Worm (Caenorhabditis elegans) whole organism, midembryonic: ENCODE measurements around the gene T23E7.2.

Source experiments
- T22C8.4 ChIP-seq: fragments of 200-800 bp; sonication (Bioruptor generic); IDR thresholded peaks from 2 replicates; pipeline ENCODE4 v1.3.6; 2022; ENCODE audit warnings: missing genetic modification characterization, missing compliant biosample characterization
- cog-1 ChIP-seq: sonication (generic microtip); optimal IDR thresholded peaks from 2 replicates; lab custom pipeline; 2016; ENCODE audit warnings: missing genetic modification characterization, missing compliant biosample characterization
- flt-1 ChIP-seq: fragments of 200-800 bp; sonication (Bioruptor generic); IDR thresholded peaks from 2 replicates; pipeline ENCODE4 v1.3.6; 2022; ENCODE audit warnings: missing genetic modification characterization, missing compliant biosample characterization
- klf-2 ChIP-seq: fragments of 200-800 bp; sonication (Bioruptor generic); conservative IDR thresholded peaks from 2 replicates; pipeline ENCODE4 v1.3.6; 2022; ENCODE audit warnings: missing genetic modification reagents, missing genetic modification characterization, missing compliant biosample characterization
- med-1 ChIP-seq: sonication (generic microtip); optimal IDR thresholded peaks from 2 replicates; lab custom pipeline; 2017; ENCODE audit warnings: missing genetic modification characterization, mild to moderate bottlenecking, missing compliant biosample characterization, antibody characterized with exemption, missing genetic modification reagents; ENCODE audit not compliant: insufficient read depth
- ref-1 ChIP-seq: fragments of 200-800 bp; sonication (Bioruptor generic); conservative IDR thresholded peaks from 2 replicates; pipeline ENCODE4 v1.3.6; 2022; ENCODE audit warnings: missing genetic modification reagents, missing genetic modification characterization, missing compliant biosample characterization
- tab-1 ChIP-seq: fragments of 200-800 bp; sonication (Bioruptor generic); IDR thresholded peaks from 2 replicates; pipeline ENCODE4 v1.3.6; 2022; ENCODE audit warnings: missing genetic modification characterization, missing compliant biosample characterization
- ztf-23 ChIP-seq: fragments of 200-800 bp; sonication (Bioruptor generic); IDR thresholded peaks from 2 replicates; pipeline ENCODE4 v1.3.6; 2022; ENCODE audit warnings: missing genetic modification reagents, missing genetic modification characterization, missing compliant biosample characterization
- ztf-29 ChIP-seq: fragments of 200-800 bp; sonication (Bioruptor generic); IDR thresholded peaks from 2 replicates; pipeline ENCODE4 v1.3.6; 2022; ENCODE audit warnings: missing genetic modification reagents, missing genetic modification characterization, missing compliant biosample characterization

T23E7.2 gene

DNA sequence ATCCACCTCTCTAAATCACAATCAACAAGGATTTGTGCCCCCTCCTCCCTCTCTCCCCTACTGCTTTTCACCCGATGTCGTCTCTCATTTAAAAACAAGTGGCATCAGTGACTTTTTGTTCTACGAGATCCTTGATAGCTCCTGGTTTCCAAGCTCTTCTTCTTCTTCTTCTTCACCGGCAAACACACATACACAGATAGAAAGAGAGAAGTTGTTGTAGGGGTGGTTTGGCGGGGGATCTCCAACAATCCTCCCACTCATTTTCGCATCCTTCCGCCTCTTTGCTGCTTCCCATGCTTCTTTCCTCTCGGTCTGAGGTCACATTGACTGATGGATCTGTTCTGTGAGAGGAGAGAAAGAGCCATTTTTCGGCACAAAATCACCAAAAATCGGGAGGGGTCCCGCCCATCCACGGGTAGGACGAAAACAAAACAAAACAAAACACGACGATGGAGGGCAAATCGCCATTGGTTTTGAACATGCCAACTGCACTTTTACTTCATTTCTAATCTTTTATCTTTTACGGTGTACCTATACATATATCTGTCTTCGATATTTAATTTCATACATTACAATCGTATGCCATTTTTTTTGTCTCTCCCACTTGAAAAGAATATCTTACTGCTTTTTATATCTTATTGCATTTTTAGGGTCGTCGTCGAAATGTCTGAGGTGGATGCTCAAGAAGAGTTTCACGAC, at the start of gene T23E7.2:
TSS of gene T23E7.2 (plus strand) at position 649 of the 699 bp plus-strand sequence.
- no peak for TF ChIP-seq tab-1
- TF ChIP-seq flt-1 = no peak
- TF ChIP-seq T22C8.4 (GFP tag; lab: Robert Waterston, UW) = no peak
- no peak for TF ChIP-seq ztf-23 (GFP tag; lab: Robert Waterston, UW)
- TF ChIP-seq cog-1 = no peak
- TF ChIP-seq ztf-29 (GFP tag; lab: Robert Waterston, UW) = no peak
- no peak for TF ChIP-seq ref-1 (GFP tag; lab: Robert Waterston, UW)
- no peak for TF ChIP-seq med-1 (GFP tag; lab: Kevin White, UChicago)
- no peak for TF ChIP-seq klf-2

DNA sequence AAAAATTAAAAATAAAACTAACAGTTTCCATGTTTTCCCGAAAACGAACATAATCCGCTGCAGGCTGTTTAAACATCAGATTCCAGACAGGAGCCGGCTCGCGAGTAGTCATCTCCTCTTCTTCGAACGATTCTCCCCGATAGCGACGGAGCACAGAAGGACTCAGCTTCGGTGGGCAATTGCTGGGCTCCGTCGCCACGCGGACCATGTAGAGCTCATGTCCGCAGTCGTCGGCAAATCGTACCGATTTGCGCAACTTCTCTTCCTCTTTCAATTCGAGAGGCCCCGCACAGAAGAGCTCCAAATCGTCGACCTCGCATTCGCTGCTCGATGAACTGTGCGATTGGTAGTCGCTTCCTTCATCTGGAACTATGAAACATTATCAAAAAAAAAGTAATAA, 45.6 kb upstream of the T23E7.2 start:
- TF ChIP-seq ztf-29 (GFP tag; lab: Robert Waterston, UW) (no peak), tab-1 (no peak), cog-1 (no peak), flt-1 (no peak), ztf-23 (GFP tag; lab: Robert Waterston, UW) (no peak), med-1 (GFP tag; lab: Kevin White, UChicago) (no peak), ref-1 (GFP tag; lab: Robert Waterston, UW) (no peak), klf-2 (no peak), T22C8.4 (GFP tag; lab: Robert Waterston, UW) (no peak)

DNA sequence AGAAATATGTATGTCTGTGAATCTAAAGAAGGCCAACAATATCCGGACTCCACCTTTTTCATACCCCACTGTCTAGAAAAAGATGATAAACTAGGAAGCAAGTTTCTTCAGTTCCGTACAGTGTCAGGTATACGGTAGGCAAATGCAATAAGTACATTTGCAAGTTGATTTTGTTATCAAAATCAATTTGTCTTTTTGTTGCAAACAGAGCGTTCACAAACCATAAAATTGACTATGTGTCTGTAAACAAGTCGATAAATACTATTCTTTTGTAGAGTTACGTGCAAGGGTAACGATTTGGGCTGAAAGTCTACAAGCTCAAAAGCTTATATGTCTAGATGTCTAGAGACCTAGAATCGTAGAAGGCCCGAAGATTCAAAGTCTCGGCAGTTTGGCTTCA, 45.1 kb upstream of the T23E7.2 start:
- TF ChIP-seq med-1 (GFP tag; lab: Kevin White, UChicago) (no peak), ztf-23 (GFP tag; lab: Robert Waterston, UW) (no peak), T22C8.4 (GFP tag; lab: Robert Waterston, UW) (no peak), flt-1 (no peak), ref-1 (GFP tag; lab: Robert Waterston, UW) (no peak), tab-1 (no peak), cog-1 (no peak), klf-2 (no peak), ztf-29 (GFP tag; lab: Robert Waterston, UW) (no peak)

DNA sequence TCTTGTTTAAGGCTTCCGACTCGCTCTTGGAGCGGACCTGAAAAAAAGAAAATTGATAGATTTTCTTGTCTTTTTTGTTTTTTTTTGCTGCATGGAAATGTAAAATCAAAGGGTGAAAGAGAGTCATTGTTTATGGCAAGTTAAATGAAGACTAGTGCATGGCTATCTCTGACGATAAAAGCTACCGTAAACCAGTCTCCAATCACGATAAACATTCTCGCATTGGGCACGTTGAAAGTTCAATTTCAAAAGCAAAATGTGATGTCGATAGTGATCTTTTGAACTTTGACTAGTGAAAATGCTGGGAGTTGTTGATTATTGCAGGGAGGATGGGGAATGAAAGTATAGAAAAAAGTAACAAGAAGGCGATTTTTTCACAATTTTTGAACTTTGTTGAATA, 44.2 kb upstream of the T23E7.2 start:
- TF ChIP-seq ref-1 (GFP tag; lab: Robert Waterston, UW) (no peak), klf-2 (no peak), cog-1 (no peak), T22C8.4 (GFP tag; lab: Robert Waterston, UW) (no peak), med-1 (GFP tag; lab: Kevin White, UChicago) (no peak), ztf-23 (GFP tag; lab: Robert Waterston, UW) (no peak), tab-1 (no peak), flt-1 (no peak), ztf-29 (GFP tag; lab: Robert Waterston, UW) (no peak)

DNA sequence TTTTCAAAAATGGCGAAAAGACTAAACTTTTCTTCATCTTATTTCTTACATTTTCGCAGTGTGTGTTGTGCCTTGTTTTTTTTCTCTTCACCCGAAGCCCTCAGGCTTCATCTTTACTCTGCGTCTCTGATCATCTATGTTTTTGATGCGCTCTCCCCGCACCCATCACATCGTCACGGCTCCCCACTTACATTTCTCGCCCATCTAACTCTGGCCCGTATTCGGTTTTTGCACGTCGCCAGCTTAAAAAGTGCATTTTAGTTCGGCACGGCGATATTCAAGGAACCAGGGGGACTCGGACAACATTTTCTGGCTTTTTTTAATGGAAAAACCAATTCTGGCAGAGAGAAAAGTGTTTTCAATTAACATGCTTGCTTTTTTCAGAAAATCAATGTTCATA, 43.4 kb upstream of the T23E7.2 start:
- TF ChIP-seq tab-1 (no peak), ztf-29 (GFP tag; lab: Robert Waterston, UW) (no peak), flt-1 (no peak)

- TF ChIP-seq T22C8.4 (GFP tag; lab: Robert Waterston, UW) = no peak
- no peak for TF ChIP-seq flt-1
- TF ChIP-seq ztf-29 (GFP tag; lab: Robert Waterston, UW) = no peak
- TF ChIP-seq ztf-23 (GFP tag; lab: Robert Waterston, UW) = no peak
Observed at ce11 chrX:17627923-17628322, 42.9 kb upstream of the T23E7.2 start.

DNA sequence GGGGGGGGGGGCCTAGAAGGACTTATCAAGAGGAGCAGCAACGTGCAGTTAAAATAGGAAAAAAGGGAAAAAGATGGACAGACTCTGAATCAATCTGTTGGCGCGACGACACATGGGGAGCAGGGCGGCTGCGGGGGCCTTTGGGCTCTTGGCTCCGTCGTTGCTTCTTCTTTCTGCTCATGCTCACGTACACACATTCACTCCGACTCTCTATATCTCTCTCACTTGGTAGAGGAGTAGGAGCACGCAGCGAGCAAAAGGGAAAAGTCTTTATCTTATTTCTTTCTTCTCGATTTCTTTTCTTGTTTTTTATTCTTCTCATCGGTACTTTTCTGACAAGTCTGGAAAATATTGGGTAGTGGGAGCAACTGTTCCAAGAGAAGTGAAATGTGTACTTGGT, 42.5 kb upstream of the T23E7.2 start:
- TF ChIP-seq flt-1 = 0 out of 2 replicates have a peak, but pooled peaks have one; percentile 11
- no peak for TF ChIP-seq cog-1

- TF ChIP-seq ref-1 (GFP tag; lab: Robert Waterston, UW) (no peak), med-1 (GFP tag; lab: Kevin White, UChicago) (no peak), klf-2 (no peak), T22C8.4 (GFP tag; lab: Robert Waterston, UW) (no peak), tab-1 (no peak), ztf-23 (GFP tag; lab: Robert Waterston, UW) (no peak), ztf-29 (GFP tag; lab: Robert Waterston, UW) (no peak), cog-1 (no peak)
Observed at ce11 chrX:17630888-17631287, 39.9 kb upstream of the T23E7.2 start.

ce11 chrX:17631703-17632102, 39.1 kb upstream of the T23E7.2 start:
- TF ChIP-seq flt-1 (no peak), ztf-29 (GFP tag; lab: Robert Waterston, UW) (no peak), T22C8.4 (GFP tag; lab: Robert Waterston, UW) (no peak)

DNA sequence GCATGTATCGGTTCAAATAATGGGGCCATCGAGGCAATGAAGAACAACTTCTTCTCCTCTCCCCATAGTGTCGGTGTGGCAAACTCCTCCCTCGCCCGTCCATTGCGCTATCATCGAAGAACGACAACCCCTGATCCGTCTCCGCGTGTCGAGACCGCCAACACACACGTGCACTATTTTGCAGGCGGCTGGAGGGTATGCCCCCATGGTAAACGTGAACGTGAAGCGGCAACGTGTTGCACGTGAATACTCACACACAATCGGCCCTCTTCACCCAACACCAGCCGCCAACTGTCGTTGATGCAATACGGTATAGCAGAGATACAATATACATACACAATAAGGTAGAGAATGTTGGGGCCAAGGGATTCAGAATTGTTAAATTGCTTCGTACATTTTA, 37.7 kb upstream of the T23E7.2 start:
- TF ChIP-seq tab-1 (0 out of 2 replicates have a peak, but pooled peaks have one; percentile 49), klf-2 (no peak), ztf-29 (GFP tag; lab: Robert Waterston, UW) (0 out of 2 replicates have a peak, but pooled peaks have one; percentile 12), cog-1 (no peak), med-1 (GFP tag; lab: Kevin White, UChicago) (no peak)

DNA sequence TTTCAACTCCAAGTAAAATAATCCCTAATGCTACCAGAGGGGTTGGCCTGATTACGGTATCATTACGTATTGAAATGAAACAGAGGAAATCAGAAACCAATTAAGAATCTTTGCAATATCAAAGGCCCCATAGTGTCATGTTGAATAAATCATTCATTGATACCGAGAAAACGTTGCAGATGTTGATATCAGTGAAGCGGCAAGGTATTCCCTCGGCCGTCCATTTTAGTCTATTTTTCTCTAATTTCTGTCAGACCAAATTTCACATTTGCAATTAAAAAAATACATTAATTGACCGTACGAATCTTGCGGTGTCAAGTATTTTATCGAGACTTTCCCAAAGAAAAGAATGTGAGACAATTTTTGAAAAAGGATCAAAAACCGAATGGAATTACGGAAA, 36.6 kb upstream of the T23E7.2 start:
- TF ChIP-seq klf-2 = no peak
- no peak for TF ChIP-seq tab-1
- TF ChIP-seq cog-1 = no peak
- TF ChIP-seq T22C8.4 (GFP tag; lab: Robert Waterston, UW) = no peak
- TF ChIP-seq ref-1 (GFP tag; lab: Robert Waterston, UW) = no peak
- no peak for TF ChIP-seq flt-1
- TF ChIP-seq ztf-29 (GFP tag; lab: Robert Waterston, UW) = no peak
- TF ChIP-seq med-1 (GFP tag; lab: Kevin White, UChicago) = no peak
- TF ChIP-seq ztf-23 (GFP tag; lab: Robert Waterston, UW) = no peak
